Worm (Caenorhabditis elegans) whole organism, young adult: ENCODE data around the gene nsph-3.2.

Source experiments
- C06A6.2 ChIP-seq: fragments of 200-800 bp; sonication (Bioruptor generic); conservative IDR thresholded peaks from 2 replicates; pipeline ENCODE4 v1.3.6; 2022; ENCODE audit warnings: missing genetic modification characterization, missing compliant biosample characterization
- F55B11.4 ChIP-seq: sonication (generic microtip); optimal IDR thresholded peaks from 2 replicates; lab custom pipeline; 2016; ENCODE audit warnings: missing compliant biosample characterization, missing genetic modification characterization, borderline replicate concordance; ENCODE audit not compliant: insufficient read depth
- F57C9.4 ChIP-seq: sonication (generic microtip); optimal IDR thresholded peaks from 2 replicates; lab custom pipeline; 2017; ENCODE audit warnings: mild to moderate bottlenecking, missing genetic modification characterization, missing compliant biosample characterization
- T26A5.8 ChIP-seq: sonication (generic microtip); optimal IDR thresholded peaks from 2 replicates; lab custom pipeline; 2016; ENCODE audit warnings: missing genetic modification characterization, missing compliant biosample characterization
- Y53F4B.3 ChIP-seq: fragments of 200-800 bp; sonication (Bioruptor generic); IDR thresholded peaks from 2 replicates; pipeline ENCODE4 v1.3.6; 2022; ENCODE audit warnings: missing genetic modification reagents, missing genetic modification characterization, missing compliant biosample characterization
- Y53G8AR.9 ChIP-seq: fragments of 200-800 bp; sonication (Bioruptor generic); conservative IDR thresholded peaks from 2 replicates; pipeline ENCODE4 v1.3.6; 2022; ENCODE audit warnings: missing genetic modification reagents, missing genetic modification characterization, missing compliant biosample characterization
- Y56A3A.18 ChIP-seq: fragments of 200-800 bp; sonication (Bioruptor generic); IDR thresholded peaks from 2 replicates; pipeline ENCODE4 v1.3.6; 2022; ENCODE audit warnings: missing genetic modification reagents, missing genetic modification characterization, missing compliant biosample characterization
- Y95B8A.8 ChIP-seq: fragments of 200-800 bp; sonication (Bioruptor generic); IDR thresholded peaks from 2 replicates; pipeline ENCODE4 v1.3.6; 2022; ENCODE audit warnings: missing genetic modification reagents, missing genetic modification characterization, missing compliant biosample characterization
- akir-1 ChIP-seq: fragments of 200-800 bp; sonication (Bioruptor generic); optimal IDR thresholded peaks from 2 replicates; lab custom pipeline; 2018; ENCODE audit warnings: mild to moderate bottlenecking, missing genetic modification characterization, moderate library complexity, missing compliant biosample characterization
- aptf-3 ChIP-seq: fragments of 200-800 bp; sonication (Bioruptor generic); IDR thresholded peaks from 2 replicates; pipeline ENCODE4 v1.3.6; 2022; ENCODE audit warnings: missing genetic modification characterization, missing compliant biosample characterization
- athp-1 ChIP-seq: sonication (generic microtip); optimal IDR thresholded peaks from 2 replicates; lab custom pipeline; 2017; ENCODE audit warnings: mild to moderate bottlenecking, missing genetic modification characterization, missing compliant biosample characterization
- attf-3 ChIP-seq: fragments of 200-800 bp; sonication (Bioruptor generic); conservative IDR thresholded peaks from 2 replicates; pipeline ENCODE4 v1.3.6; 2022; ENCODE audit warnings: missing genetic modification reagents, missing genetic modification characterization, missing compliant biosample characterization
- attf-6 ChIP-seq: fragments of 200-800 bp; sonication (Bioruptor generic); IDR thresholded peaks from 2 replicates; pipeline ENCODE4 v1.3.6; 2022; ENCODE audit warnings: missing genetic modification reagents, missing genetic modification characterization, missing compliant biosample characterization
- bed-1 ChIP-seq: fragments of 200-800 bp; sonication (Bioruptor generic); IDR thresholded peaks from 2 replicates; pipeline ENCODE4 v1.3.6; 2022; ENCODE audit warnings: missing genetic modification reagents, missing genetic modification characterization, missing compliant biosample characterization
- ceh-27 ChIP-seq: fragments of 200-800 bp; sonication (Bioruptor generic); optimal IDR thresholded peaks from 2 replicates; lab custom pipeline; 2018; ENCODE audit warnings: mild to moderate bottlenecking, missing genetic modification characterization, moderate library complexity, missing compliant biosample characterization
- ceh-40 ChIP-seq: fragments of 200-800 bp; sonication (Bioruptor generic); IDR thresholded peaks from 2 replicates; pipeline ENCODE4 v1.3.6; 2022; ENCODE audit warnings: missing genetic modification characterization, missing compliant biosample characterization
- ceh-58 ChIP-seq: fragments of 200-800 bp; sonication (Bioruptor generic); IDR thresholded peaks from 2 replicates; pipeline ENCODE4 v1.3.6; 2022; ENCODE audit warnings: missing genetic modification characterization, missing compliant biosample characterization
- ceh-79 ChIP-seq: sonication (generic microtip); optimal IDR thresholded peaks from 2 replicates; lab custom pipeline; 2017; ENCODE audit warnings: mild to moderate bottlenecking, missing genetic modification characterization, missing compliant biosample characterization
- ceh-91 ChIP-seq: fragments of 200-800 bp; sonication (Bioruptor generic); IDR thresholded peaks from 2 replicates; pipeline ENCODE4 v1.3.6; 2022; ENCODE audit warnings: missing genetic modification reagents, missing genetic modification characterization, missing compliant biosample characterization
- chd-7 ChIP-seq: sonication (generic microtip); optimal IDR thresholded peaks from 2 replicates; lab custom pipeline; 2016; ENCODE audit warnings: mild to moderate bottlenecking, missing genetic modification characterization, moderate library complexity, missing compliant biosample characterization
- die-1 ChIP-seq: sonication (generic microtip); optimal IDR thresholded peaks from 2 replicates; lab custom pipeline; 2016; ENCODE audit warnings: missing genotype, mild to moderate bottlenecking, missing genetic modification characterization, missing compliant biosample characterization
- dox-1 ChIP-seq: fragments of 200-800 bp; sonication (Bioruptor generic); IDR thresholded peaks from 2 replicates; pipeline ENCODE4 v1.3.6; 2022; ENCODE audit warnings: missing genetic modification reagents, missing genetic modification characterization, missing compliant biosample characterization
- efl-1 ChIP-seq: fragments of 150-350 bp; optimal IDR thresholded peaks from 2 replicates; lab custom pipeline; 2014; ENCODE audit warnings: missing biosample characterization, missing genetic modification reagents, missing genetic modification characterization
- ekl-4 ChIP-seq: fragments of 200-800 bp; sonication (Bioruptor generic); IDR thresholded peaks from 2 replicates; pipeline ENCODE4 v1.3.6; 2022; ENCODE audit warnings: missing genetic modification reagents, missing genetic modification characterization, missing compliant biosample characterization
- ets-4 ChIP-seq: fragments of 200-800 bp; sonication (Bioruptor generic); optimal IDR thresholded peaks from 2 replicates; lab custom pipeline; 2018; ENCODE audit warnings: mild to moderate bottlenecking, missing genetic modification characterization, missing compliant biosample characterization
- hlh-12 ChIP-seq: sonication (generic microtip); optimal IDR thresholded peaks from 2 replicates; lab custom pipeline; 2016; ENCODE audit warnings: missing genetic modification characterization, missing compliant biosample characterization
- lag-1 ChIP-seq: fragments of 200-800 bp; sonication (Bioruptor generic); IDR thresholded peaks from 2 replicates; pipeline ENCODE4 v1.3.6; 2022; ENCODE audit warnings: missing genetic modification reagents, missing genetic modification characterization, missing compliant biosample characterization
- let-526 ChIP-seq: fragments of 200-800 bp; sonication (Bioruptor generic); IDR thresholded peaks from 2 replicates; pipeline ENCODE4 v1.3.6; 2022; ENCODE audit warnings: missing genetic modification reagents, missing genetic modification characterization, missing compliant biosample characterization
- lin-26 ChIP-seq: fragments of 200-800 bp; sonication (Bioruptor generic); IDR thresholded peaks from 2 replicates; pipeline ENCODE4 v1.3.6; 2022; ENCODE audit warnings: missing genetic modification reagents, missing genetic modification characterization, missing compliant biosample characterization
- madf-10 ChIP-seq: sonication (generic microtip); optimal IDR thresholded peaks from 2 replicates; lab custom pipeline; 2016; ENCODE audit warnings: mild to moderate bottlenecking, missing genetic modification characterization, missing compliant biosample characterization
- madf-8 ChIP-seq: fragments of 200-800 bp; sonication (Bioruptor generic); conservative IDR thresholded peaks from 2 replicates; pipeline ENCODE4 v1.3.6; 2022; ENCODE audit warnings: missing genetic modification reagents, missing genetic modification characterization, missing compliant biosample characterization
- mcd-1 ChIP-seq: fragments of 200-800 bp; sonication (Bioruptor generic); IDR thresholded peaks from 2 replicates; pipeline ENCODE4 v1.3.6; 2022; ENCODE audit warnings: missing genetic modification reagents, missing genetic modification characterization, missing compliant biosample characterization
- mel-28 ChIP-seq: sonication (generic microtip); optimal IDR thresholded peaks from 2 replicates; lab custom pipeline; 2016; ENCODE audit warnings: borderline replicate concordance, mild to moderate bottlenecking, missing genetic modification characterization, missing compliant biosample characterization
- nfya-1 ChIP-seq: sonication (generic microtip); optimal IDR thresholded peaks from 2 replicates; lab custom pipeline; 2017; ENCODE audit warnings: antibody characterized with exemption, missing compliant biosample characterization, missing genetic modification characterization, borderline replicate concordance; ENCODE audit not compliant: insufficient read depth
- nfya-2 ChIP-seq: fragments of 200-800 bp; sonication (Bioruptor generic); IDR thresholded peaks from 2 replicates; pipeline ENCODE4 v1.3.6; 2022; ENCODE audit warnings: missing genetic modification reagents, missing genetic modification characterization, missing compliant biosample characterization
- nhr-27 ChIP-seq: fragments of 200-800 bp; sonication (Bioruptor generic); optimal IDR thresholded peaks from 2 replicates; lab custom pipeline; 2018; ENCODE audit warnings: mild to moderate bottlenecking, missing genetic modification characterization, moderate library complexity, missing compliant biosample characterization
- nhr-90 ChIP-seq: sonication (generic microtip); optimal IDR thresholded peaks from 2 replicates; lab custom pipeline; 2016; ENCODE audit warnings: missing genotype, mild to moderate bottlenecking, missing genetic modification characterization, missing compliant biosample characterization
- pbrm-1 ChIP-seq: fragments of 200-800 bp; sonication (Bioruptor generic); IDR thresholded peaks from 2 replicates; pipeline ENCODE4 v1.3.6; 2022; ENCODE audit warnings: missing genetic modification reagents, missing genetic modification characterization, missing compliant biosample characterization
- repo-1 ChIP-seq: sonication (generic microtip); optimal IDR thresholded peaks from 2 replicates; lab custom pipeline; 2017; ENCODE audit warnings: mild to moderate bottlenecking, missing genetic modification characterization, missing compliant biosample characterization
- sea-2 ChIP-seq: fragments of 200-800 bp; sonication (Bioruptor generic); IDR thresholded peaks from 2 replicates; pipeline ENCODE4 v1.3.6; 2022; ENCODE audit warnings: missing genetic modification characterization, missing compliant biosample characterization
- snpc-1.1 ChIP-seq: sonication (generic microtip); optimal IDR thresholded peaks from 2 replicates; lab custom pipeline; 2017; ENCODE audit warnings: missing genetic modification characterization, mild to moderate bottlenecking, missing compliant biosample characterization, antibody characterized with exemption, moderate library complexity, missing genotype, missing genetic modification reagents; ENCODE audit not compliant: insufficient read depth
- snpc-1.3 ChIP-seq: sonication (generic microtip); optimal IDR thresholded peaks from 2 replicates; lab custom pipeline; 2017; ENCODE audit warnings: missing genetic modification characterization, mild to moderate bottlenecking, missing compliant biosample characterization, antibody characterized with exemption, moderate library complexity, missing genotype, missing genetic modification reagents; ENCODE audit not compliant: insufficient read depth
- tbx-9 ChIP-seq: sonication (generic microtip); optimal IDR thresholded peaks from 2 replicates; lab custom pipeline; 2016; ENCODE audit warnings: borderline replicate concordance, missing genetic modification characterization, inconsistent platforms, missing compliant biosample characterization
- xnd-1 ChIP-seq: sonication (generic microtip); optimal IDR thresholded peaks from 2 replicates; lab custom pipeline; 2016; ENCODE audit warnings: missing genotype, missing genetic modification reagents, missing genetic modification characterization, missing compliant biosample characterization
- zfh-2 ChIP-seq: fragments of 200-800 bp; sonication (Bioruptor generic); conservative IDR thresholded peaks from 2 replicates; pipeline ENCODE4 v1.3.6; 2022; ENCODE audit warnings: missing genetic modification reagents, missing genetic modification characterization, missing compliant biosample characterization
- ztf-3 ChIP-seq: fragments of 200-800 bp; sonication (Bioruptor generic); optimal IDR thresholded peaks from 2 replicates; lab custom pipeline; 2018; ENCODE audit warnings: mild to moderate bottlenecking, missing genetic modification characterization, missing compliant biosample characterization

nsph-3.2 gene

DNA sequence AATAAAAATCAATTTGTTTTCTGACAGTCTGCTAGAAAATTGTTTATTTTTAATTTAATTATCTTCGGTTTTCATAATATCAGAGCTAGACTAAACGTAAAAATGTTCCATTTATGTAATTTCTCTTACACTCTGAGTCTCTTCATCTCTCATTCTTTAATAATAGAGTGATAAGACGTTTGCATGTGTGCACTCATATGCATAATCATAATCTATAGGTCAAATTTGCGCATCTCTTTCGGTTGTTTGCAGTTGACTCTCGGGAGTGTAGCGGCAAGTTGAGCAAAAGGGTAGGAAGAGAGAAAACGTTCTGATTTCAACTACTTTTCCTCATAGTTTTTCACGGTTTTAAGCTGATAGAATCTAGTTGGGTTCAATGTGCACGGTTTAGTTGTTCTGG lies 46.2 kb upstream of the nsph-3.2 start:
- TF ChIP-seq ceh-40 (GFP tag; lab: Robert Waterston, UW) (no peak), madf-8 (no peak), Y56A3A.18 (no peak), efl-1 (GFP tag; lab: Kevin White, UChicago) (no peak), snpc-1.1 (tag; lab: Kevin White, UChicago) (no peak), nfya-2 (GFP tag; lab: Robert Waterston, UW) (no peak), ceh-79 (tag; lab: Kevin White, UChicago) (no peak), C06A6.2 (GFP tag; lab: Robert Waterston, UW) (no peak), ets-4 (GFP tag; lab: Kevin White, UChicago) (no peak), sea-2 (GFP tag; lab: Robert Waterston, UW) (no peak), xnd-1 (tag; lab: Kevin White, UChicago) (no peak), lag-1 (GFP tag; lab: Robert Waterston, UW) (no peak), ceh-27 (GFP tag; lab: Kevin White, UChicago) (no peak)

ce11 chrIV:10067541-10067940 lies 45.1 kb upstream of the nsph-3.2 start, which contains the start of gene cwn-2:
cwn-2 (plus strand) TSS chrIV:10067816.
- TF ChIP-seq zfh-2 (GFP tag; lab: Robert Waterston, UW): no peak
- TF ChIP-seq dox-1 (GFP tag; lab: Robert Waterston, UW): no peak
- TF ChIP-seq sea-2 (GFP tag; lab: Robert Waterston, UW): no peak
- TF ChIP-seq repo-1 (tag; lab: Kevin White, UChicago): no peak
- TF ChIP-seq ekl-4 (GFP tag; lab: Robert Waterston, UW): no peak
- no peak for TF ChIP-seq madf-10 (tag; lab: Kevin White, UChicago)
- TF ChIP-seq hlh-12 (tag; lab: Kevin White, UChicago): no peak
- no peak for TF ChIP-seq nfya-1 (tag; lab: Kevin White, UChicago)
- TF ChIP-seq lin-26 (GFP tag; lab: Robert Waterston, UW): no peak
- no peak for TF ChIP-seq nhr-90
- TF ChIP-seq ceh-91 (GFP tag; lab: Robert Waterston, UW): no peak
- TF ChIP-seq snpc-1.3 (tag; lab: Kevin White, UChicago): no peak
- TF ChIP-seq tbx-9 (tag; lab: Kevin White, UChicago): no peak
- no peak for TF ChIP-seq akir-1 (GFP tag; lab: Kevin White, UChicago)
- no peak for TF ChIP-seq Y95B8A.8 (GFP tag; lab: Robert Waterston, UW)
- no peak for TF ChIP-seq Y53G8AR.9 (GFP tag; lab: Robert Waterston, UW)
- no peak for TF ChIP-seq efl-1 (GFP tag; lab: Kevin White, UChicago)
- no peak for TF ChIP-seq nhr-27 (tag; lab: Kevin White, UChicago)
- no peak for TF ChIP-seq let-526 (GFP tag; lab: Robert Waterston, UW)
- no peak for TF ChIP-seq bed-1 (GFP tag; lab: Robert Waterston, UW)
- TF ChIP-seq, all 124 proteins: peak for 0

ce11 chrIV:10068266-10068665 lies 44.4 kb upstream of the nsph-3.2 start:
- TF ChIP-seq chd-7 (tag; lab: Kevin White, UChicago): no peak
- TF ChIP-seq attf-3 (GFP tag; lab: Robert Waterston, UW): no peak
- no peak for TF ChIP-seq die-1 (tag; lab: Kevin White, UChicago)
- no peak for TF ChIP-seq ceh-58 (GFP tag; lab: Robert Waterston, UW)
- TF ChIP-seq ztf-3 (GFP tag; lab: Kevin White, UChicago): no peak
- TF ChIP-seq mel-28: no peak
- no peak for TF ChIP-seq pbrm-1 (GFP tag; lab: Robert Waterston, UW)
- TF ChIP-seq zfh-2 (GFP tag; lab: Robert Waterston, UW): no peak
- TF ChIP-seq athp-1 (tag; lab: Kevin White, UChicago): no peak
- TF ChIP-seq F55B11.4 (tag; lab: Kevin White, UChicago): no peak
- no peak for TF ChIP-seq attf-6 (GFP tag; lab: Robert Waterston, UW)
- TF ChIP-seq Y53F4B.3: no peak
- no peak for TF ChIP-seq T26A5.8
- no peak for TF ChIP-seq mcd-1
- no peak for TF ChIP-seq aptf-3 (GFP tag; lab: Robert Waterston, UW)
- TF ChIP-seq F57C9.4 (tag; lab: Kevin White, UChicago): no peak
- TF ChIP-seq akir-1 (GFP tag; lab: Kevin White, UChicago): no peak
